Worm (Caenorhabditis elegans) whole organism, L2 larva: ENCODE data around the gene mltn-6.

Experiments
- nhr-11 ChIP-seq: fragments of 150-350 bp; optimal IDR thresholded peaks from 2 replicates; lab custom pipeline; 2014; ENCODE audit warnings: missing biosample characterization, missing genetic modification characterization
- nhr-6 ChIP-seq: fragments of 150-350 bp; optimal IDR thresholded peaks from 2 replicates; lab custom pipeline; 2014; ENCODE audit warnings: missing biosample characterization, missing genetic modification characterization
- snpc-4 ChIP-seq: fragments of 150-350 bp; optimal IDR thresholded peaks from 2 replicates; lab custom pipeline; 2014; ENCODE audit warnings: missing biosample characterization, missing genetic modification characterization
- unc-39 ChIP-seq: fragments of 150-350 bp; optimal IDR thresholded peaks from 2 replicates; lab custom pipeline; 2014; ENCODE audit warnings: missing biosample characterization, missing genetic modification characterization

- no peak for TF ChIP-seq nhr-6
- no peak for TF ChIP-seq snpc-4 (tag; lab: Kevin White, UChicago)
- no peak for TF ChIP-seq nhr-11 (tag; lab: Kevin White, UChicago)
- TF ChIP-seq unc-39 (tag; lab: Kevin White, UChicago) = no peak
These were observed 22.4 kb upstream of the mltn-6 start for ce11 chrV:342346-342745.
